Fruit fly (Drosophila melanogaster) S2 (cell line): Measurements from ENCODE around the gene Ptp61F.

Source experiments
- CG8478 ChIP-seq: fragments of >200 bp; optimal IDR thresholded peaks from 2 replicates; lab custom pipeline; 2018
- CTCF ChIP-seq, 2 experiments: fragments of >200 bp; optimal IDR thresholded peaks; 2 replicates each; lab custom pipeline; 2018

- TF ChIP-seq CG8478 (lab: Kevin White, UChicago) (no peak), CTCF (optimal IDR thresholded peaks at IDR 0.05; lab: Kevin White, UChicago) (no peak)
These were observed 96.1 kb downstream of the Ptp61F start for dm6 chr3L:1378862-1379543.
